Worm (Caenorhabditis elegans): ENCODE measurements around the gene gst-32.

- no peak for TF ChIP-seq repo-1 (tag; optimal IDR thresholded peaks at IDR 0.05)
- TF ChIP-seq mcd-1 (GFP tag; IDR thresholded peaks at IDR 0.05) = no peak
Observed at ce11 chrII:15212260-15212914, 34.0 kb upstream of the gst-32 start.

Data from whole organism, young adult.